Worm (Caenorhabditis elegans): ENCODE measurements around the gene ZK1058.9.

ZK1058.9 gene

DNA sequence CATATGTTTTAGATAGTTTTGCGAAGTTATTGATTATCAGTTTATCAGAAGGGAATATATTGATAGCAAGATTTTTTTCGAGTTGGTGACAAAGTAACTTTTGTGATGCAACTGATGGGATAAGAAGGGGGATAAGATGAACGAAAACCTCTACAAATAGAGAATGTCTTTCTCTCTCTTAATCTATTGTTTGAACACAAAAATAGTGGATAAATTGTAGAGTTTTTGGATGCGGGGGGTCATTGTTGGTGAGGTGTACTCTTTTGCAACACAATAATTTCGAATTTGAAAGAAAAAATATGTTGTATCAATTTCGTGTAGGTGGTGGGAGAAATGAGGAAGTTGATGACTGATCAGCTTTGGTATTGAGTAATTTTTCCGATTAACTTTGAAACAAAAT, at the start of gene ZK1058.9:
Gene ZK1058.9 (minus strand): TSS at position 101 of the 400 bp plus-strand sequence.
- TF ChIP-seq egl-27 (tag; optimal IDR thresholded peaks at IDR 0.05) (no peak), snpc-4 (tag; optimal IDR thresholded peaks at IDR 0.05) (no peak), unc-39 (tag; optimal IDR thresholded peaks at IDR 0.05) (no peak), nhr-12 (tag; optimal IDR thresholded peaks at IDR 0.05) (no peak), ceh-9 (tag; optimal IDR thresholded peaks at IDR 0.05) (no peak), lsy-12 (tag; optimal IDR thresholded peaks at IDR 0.05) (no peak), sea-2 (GFP tag; optimal IDR thresholded peaks at IDR 0.05) (no peak), nhr-67 (tag; optimal IDR thresholded peaks at IDR 0.05) (no peak), jun-1 (tag; optimal IDR thresholded peaks at IDR 0.05) (no peak), nhr-76 (tag; optimal IDR thresholded peaks at IDR 0.05) (no peak), nfya-1 (tag; optimal IDR thresholded peaks at IDR 0.05; ENCODE audit: insufficient read depth) (no peak), egl-5 (tag; optimal IDR thresholded peaks at IDR 0.05) (no peak), nhr-25 (tag; optimal IDR thresholded peaks at IDR 0.05) (no peak), ZK546.5 (tag; optimal IDR thresholded peaks at IDR 0.05) (no peak), ama-1 (optimal IDR thresholded peaks at IDR 0.05) (no peak), nhr-28 (tag; optimal IDR thresholded peaks at IDR 0.05) (no peak), nhr-43 (tag; optimal IDR thresholded peaks at IDR 0.05; ENCODE audit: poor library complexity, severe bottlenecking) (no peak), mml-1 (tag; optimal IDR thresholded peaks at IDR 0.05) (no peak), ceh-16 (tag; optimal IDR thresholded peaks at IDR 0.05) (no peak), daf-12 (tag; optimal IDR thresholded peaks at IDR 0.05) (no peak)

DNA sequence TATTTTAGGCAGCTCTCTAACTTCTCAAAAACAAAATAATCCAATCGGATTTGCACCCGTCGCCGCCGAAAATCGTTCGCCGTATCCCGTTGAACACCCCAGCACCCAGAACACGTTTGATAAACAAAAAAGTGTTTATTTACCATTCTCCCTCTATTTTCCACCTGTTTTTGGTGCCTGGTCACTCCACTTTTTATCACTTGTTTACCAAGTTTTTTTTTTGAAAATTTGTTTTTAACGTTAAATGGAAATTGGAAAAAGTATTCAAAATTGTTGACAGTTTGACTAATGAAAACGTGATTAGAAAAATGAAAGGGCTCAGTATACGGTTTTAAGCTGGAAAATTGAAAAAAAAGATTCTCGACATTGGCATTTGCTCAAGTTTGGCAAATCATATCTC, 49.0 kb upstream of the ZK1058.9 start:
- TF ChIP-seq unc-62 (GFP tag; optimal IDR thresholded peaks at IDR 0.05) (no peak), pha-4 (tag; optimal IDR thresholded peaks at IDR 0.05) (peak; percentile 84)

DNA sequence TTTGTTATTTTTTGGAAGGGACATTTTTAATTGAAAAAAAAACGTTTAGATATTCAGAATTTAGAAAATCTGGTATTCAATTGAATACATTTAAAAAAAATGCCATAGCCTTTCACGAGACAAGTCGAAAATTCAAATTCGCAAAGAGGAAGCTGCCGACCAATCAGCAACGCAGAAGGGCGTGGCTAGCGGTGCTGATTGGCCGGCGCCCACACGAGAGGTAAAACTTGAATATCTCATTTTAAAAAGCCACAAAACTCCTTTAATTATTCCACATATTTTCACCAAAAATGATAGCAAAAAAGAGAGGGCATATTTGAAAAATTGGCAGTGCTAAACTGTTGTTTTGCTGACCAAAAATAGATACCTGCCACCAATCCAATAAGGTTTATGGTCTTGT, 48.5 kb upstream of the ZK1058.9 start:
- peak; percentile 75 for TF ChIP-seq nfya-1 (tag; optimal IDR thresholded peaks at IDR 0.05; ENCODE audit: insufficient read depth)
- TF ChIP-seq nhr-11 (tag; optimal IDR thresholded peaks at IDR 0.05), result no peak
- no peak for TF ChIP-seq aly-2 (tag; optimal IDR thresholded peaks at IDR 0.05)

DNA sequence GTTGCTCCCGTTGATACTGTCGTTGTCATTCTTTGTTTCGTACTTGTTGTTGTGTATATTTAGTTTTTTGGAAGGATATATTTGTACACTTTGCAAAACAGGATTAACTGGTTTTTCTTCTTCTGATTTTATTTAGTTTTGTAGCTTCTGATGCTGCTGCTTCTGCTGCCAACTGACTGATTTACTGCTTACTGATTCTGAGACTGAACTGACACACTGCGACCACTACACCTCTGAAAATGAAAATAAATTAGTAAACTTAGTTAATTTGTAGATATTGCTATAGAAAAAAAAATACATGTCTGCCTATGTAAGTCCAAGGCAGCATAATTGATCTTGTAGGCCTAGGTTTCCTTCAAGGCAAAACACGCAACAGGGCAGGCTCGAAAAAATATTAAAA, 46.7 kb upstream of the ZK1058.9 start, which contains the start of gene R10E9.4:
Gene R10E9.4 (minus strand): TSS at position 101 of the 400 bp plus-strand sequence.
- no peak for TF ChIP-seq nhr-28 (tag; optimal IDR thresholded peaks at IDR 0.05)
- TF ChIP-seq fos-1 (tag; optimal IDR thresholded peaks at IDR 0.05), result no peak
- TF ChIP-seq skn-1 (tag; optimal IDR thresholded peaks at IDR 0.05), result no peak
- TF ChIP-seq aly-2 (tag; optimal IDR thresholded peaks at IDR 0.05), result no peak
- no peak for TF ChIP-seq ama-1 (optimal IDR thresholded peaks at IDR 0.05)
- TF ChIP-seq lin-39 (tag; optimal IDR thresholded peaks at IDR 0.05), result no peak
- no peak for TF ChIP-seq elt-1 (tag; optimal IDR thresholded peaks at IDR 0.05)
- TF ChIP-seq mdl-1 (tag; optimal IDR thresholded peaks at IDR 0.05), result no peak
- no peak for TF ChIP-seq pha-4 (tag; optimal IDR thresholded peaks at IDR 0.05)
- no peak for TF ChIP-seq nhr-237 (tag; optimal IDR thresholded peaks at IDR 0.05)
- TF ChIP-seq egl-27 (tag; optimal IDR thresholded peaks at IDR 0.05), result no peak
- TF ChIP-seq eor-1 (tag; optimal IDR thresholded peaks at IDR 0.05), result no peak
- TF ChIP-seq ceh-82 (tag; optimal IDR thresholded peaks at IDR 0.05), result no peak
- no peak for TF ChIP-seq snpc-4 (tag; optimal IDR thresholded peaks at IDR 0.05)
- no peak for TF ChIP-seq ztf-11 (tag; optimal IDR thresholded peaks at IDR 0.05)
- no peak for TF ChIP-seq unc-62 (GFP tag; optimal IDR thresholded peaks at IDR 0.05)

DNA sequence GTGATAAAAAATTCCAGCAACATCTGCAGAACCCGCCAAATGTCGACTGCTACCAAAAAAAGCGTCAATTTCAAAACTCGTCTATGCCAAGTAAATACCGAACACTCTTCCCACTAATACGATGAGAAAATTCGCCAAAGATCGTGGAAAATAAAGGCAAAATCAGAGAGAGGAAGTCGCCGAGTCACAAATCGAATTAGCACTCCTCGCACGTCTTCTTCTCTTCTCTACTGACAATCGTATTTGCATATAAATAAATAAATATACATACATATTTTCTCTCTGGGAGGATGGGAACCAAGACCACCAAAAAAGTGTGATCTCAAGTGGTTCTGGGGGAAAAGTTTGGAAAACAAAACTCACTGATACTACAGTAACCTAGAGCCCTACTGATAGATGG, 44.4 kb upstream of the ZK1058.9 start:
- no peak for TF ChIP-seq egl-27 (tag; optimal IDR thresholded peaks at IDR 0.05)
- TF ChIP-seq nhr-12 (tag; optimal IDR thresholded peaks at IDR 0.05), result no peak
- TF ChIP-seq daf-12 (tag; optimal IDR thresholded peaks at IDR 0.05), result no peak

DNA sequence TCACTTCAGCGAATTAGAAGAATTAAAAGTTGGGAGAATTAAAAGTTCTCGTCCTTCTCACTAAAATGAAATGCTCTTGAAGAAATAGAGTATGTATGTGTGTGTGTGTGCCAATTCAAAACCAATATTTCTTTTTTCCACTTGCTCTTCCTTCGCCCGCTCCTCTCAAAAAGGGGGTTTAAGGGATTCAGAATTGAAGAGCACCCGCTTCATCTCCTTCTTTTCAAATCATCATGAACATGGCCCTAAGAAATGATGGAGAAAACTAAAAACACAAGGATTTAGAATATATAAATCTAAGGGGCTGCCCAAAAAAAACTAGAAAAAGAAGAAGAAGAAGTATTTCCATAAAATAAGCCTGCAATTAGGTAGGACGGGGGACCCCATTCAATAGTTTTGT, 43.1 kb upstream of the ZK1058.9 start:
- TF ChIP-seq lin-39 (tag; optimal IDR thresholded peaks at IDR 0.05), result peak; percentile 38
- TF ChIP-seq ceh-82 (tag; optimal IDR thresholded peaks at IDR 0.05), result no peak
